Worm (Caenorhabditis elegans): ENCODE results near the gene glb-10.
A peak's percentile ranks its signal among the peaks of the same experiment; 100 is the strongest.

glb-10 gene

DNA sequence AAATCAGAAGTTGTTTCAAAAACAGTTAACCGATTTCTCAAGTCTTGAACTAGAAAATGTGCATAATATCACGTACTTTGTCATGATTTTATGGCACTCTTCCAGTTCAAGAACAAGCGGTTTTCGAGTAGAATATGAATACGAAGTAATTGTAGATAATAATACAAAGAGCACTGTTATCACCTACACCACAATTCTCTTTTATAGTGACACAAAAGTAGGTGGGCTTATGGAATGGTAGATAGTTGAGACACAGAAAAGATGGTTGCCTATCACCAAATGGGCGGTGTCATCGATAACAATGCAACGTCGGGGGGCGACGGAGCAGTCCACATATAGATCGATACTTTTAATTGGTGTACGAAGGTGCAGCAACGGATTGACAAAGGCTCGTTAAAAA lies 19.6 kb upstream of the glb-10 start (continued):
- peak; percentile 27 for TF ChIP-seq mep-1 (tag; optimal IDR thresholded peaks at IDR 0.05)
- peak in 1 of 2 experiments; percentile 16 for TF ChIP-seq hif-1 (tag; optimal IDR thresholded peaks at IDR 0.05)
- peak; percentile 59 for TF ChIP-seq nhr-48 (tag; optimal IDR thresholded peaks at IDR 0.05)
- TF ChIP-seq hmg-1.1 (GFP tag; IDR thresholded peaks at IDR 0.05) = no peak
- TF ChIP-seq ces-1 (GFP tag; optimal IDR thresholded peaks at IDR 0.05) = no peak
- TF ChIP-seq F49E8.2 (tag; optimal IDR thresholded peaks at IDR 0.05; ENCODE audit: borderline replicate concordance) = no peak
- TF ChIP-seq duxl-1 (tag; optimal IDR thresholded peaks at IDR 0.05; ENCODE audit: poor library complexity) = no peak
- TF ChIP-seq unc-130 (GFP tag; optimal IDR thresholded peaks at IDR 0.05) = no peak
- peak; percentile 88 for TF ChIP-seq hlh-11 (tag; optimal IDR thresholded peaks at IDR 0.05)
- TF ChIP-seq nhr-42 (GFP tag; IDR thresholded peaks at IDR 0.05) = no peak
- no peak for TF ChIP-seq madf-5 (GFP tag; IDR thresholded peaks at IDR 0.05)
- no peak for TF ChIP-seq ztf-11 (tag; optimal IDR thresholded peaks at IDR 0.05)
- no peak for TF ChIP-seq ztf-7 (tag; optimal IDR thresholded peaks at IDR 0.05)
- TF ChIP-seq nhr-111 (GFP tag; optimal IDR thresholded peaks at IDR 0.05) = no peak
- peak; percentile 43 for TF ChIP-seq ama-1 (optimal IDR thresholded peaks at IDR 0.05)
- TF ChIP-seq Y105C5A.15 (GFP tag; IDR thresholded peaks at IDR 0.05) = no peak
- TF ChIP-seq zfp-2 (tag; optimal IDR thresholded peaks at IDR 0.05) = no peak
- peak; percentile 41; the same call in 1 of the 2 replicates for TF ChIP-seq ceh-20 (GFP tag; IDR thresholded peaks at IDR 0.05)
- no peak for TF ChIP-seq lin-29 (GFP tag; IDR thresholded peaks at IDR 0.05)
- no peak for TF ChIP-seq ceh-62 (tag; optimal IDR thresholded peaks at IDR 0.05)
- TF ChIP-seq dpl-1 (GFP tag; optimal IDR thresholded peaks at IDR 0.05) = no peak
- TF ChIP-seq jun-1 (tag; optimal IDR thresholded peaks at IDR 0.05) = no peak
- TF ChIP-seq lir-3 (tag; optimal IDR thresholded peaks at IDR 0.05) = no peak
- no peak for TF ChIP-seq nhr-237 (tag; optimal IDR thresholded peaks at IDR 0.05)
- TF ChIP-seq egl-43 (GFP tag; IDR thresholded peaks at IDR 0.05) = no peak
- TF ChIP-seq mes-2 (tag; optimal IDR thresholded peaks at IDR 0.05; ENCODE audit: poor library complexity, severe bottlenecking) = peak; percentile 18
- TF ChIP-seq T26A8.4 (GFP tag; IDR thresholded peaks at IDR 0.05) = no peak
- TF ChIP-seq tra-1 (GFP tag; IDR thresholded peaks at IDR 0.05) = peak; percentile 80
- no peak for TF ChIP-seq nhr-41 (GFP tag; IDR thresholded peaks at IDR 0.05)
- TF ChIP-seq F26F4.8 (GFP tag; conservative IDR thresholded peaks at IDR 0.05) = no peak
- TF ChIP-seq egl-27 (tag; optimal IDR thresholded peaks at IDR 0.05) = no peak
- TF ChIP-seq daf-8 (GFP tag; IDR thresholded peaks at IDR 0.05) = no peak
- TF ChIP-seq Y48G9A.11 (GFP tag; IDR thresholded peaks at IDR 0.05) = no peak
- peak in 1 of 2 experiments; percentile 71 for TF ChIP-seq unc-62 (GFP tag; optimal IDR thresholded peaks at IDR 0.05 in 1 of 2)
- no peak for TF ChIP-seq unc-62 (tag; optimal IDR thresholded peaks at IDR 0.05)
- no peak for TF ChIP-seq lin-38 (GFP tag; IDR thresholded peaks at IDR 0.05)
- TF ChIP-seq ceh-28 (tag; optimal IDR thresholded peaks at IDR 0.05) = no peak
- peak; percentile 97 for TF ChIP-seq nhr-28 (tag; optimal IDR thresholded peaks at IDR 0.05)
- no peak for TF ChIP-seq lim-7 (GFP tag; IDR thresholded peaks at IDR 0.05)
- TF ChIP-seq php-3 (GFP tag; IDR thresholded peaks at IDR 0.05) = peak; percentile 76
- peak; percentile 88 for TF ChIP-seq dmd-6 (GFP tag; IDR thresholded peaks at IDR 0.05)
- no peak for TF ChIP-seq mdt-29 (GFP tag; IDR thresholded peaks at IDR 0.05)
- peak; percentile 35 for TF ChIP-seq nhr-102 (tag; optimal IDR thresholded peaks at IDR 0.05)
- TF ChIP-seq rbr-2 (tag; optimal IDR thresholded peaks at IDR 0.05) = no peak
- TF ChIP-seq T20F7.1 (GFP tag; optimal IDR thresholded peaks at IDR 0.05) = peak; percentile 9
- no peak for TF ChIP-seq ceh-32 (tag; optimal IDR thresholded peaks at IDR 0.05; ENCODE audit: poor library complexity)
- TF ChIP-seq lin-39 (tag; optimal IDR thresholded peaks at IDR 0.05) = no peak
- no peak for TF ChIP-seq cey-2 (tag; optimal IDR thresholded peaks at IDR 0.05; ENCODE audit: borderline replicate concordance, insufficient read depth)
- peak; percentile 82 for TF ChIP-seq dve-1 (tag; optimal IDR thresholded peaks at IDR 0.05; ENCODE audit: insufficient read depth)
- no peak for TF ChIP-seq nhr-77 (tag; optimal IDR thresholded peaks at IDR 0.05)
- TF ChIP-seq saeg-2 (GFP tag; IDR thresholded peaks at IDR 0.05) = no peak
- no peak for TF ChIP-seq gei-8 (GFP tag; optimal IDR thresholded peaks at IDR 0.05)
